Worm (Caenorhabditis elegans) whole organism, L4/young adult: ENCODE results near the gene H03G16.5.

Experiments
- W03F9.2 ChIP-seq: fragments of 150-350 bp; optimal IDR thresholded peaks from 2 replicates; lab custom pipeline; 2014; ENCODE audit warnings: missing biosample characterization, missing genetic modification characterization
- dao-5 ChIP-seq: sonication (generic microtip); optimal IDR thresholded peaks from 2 replicates; lab custom pipeline; 2016; ENCODE audit warnings: missing genotype, missing genetic modification characterization, moderate library complexity, missing compliant biosample characterization
- him-1 ChIP-seq: sonication (generic microtip); optimal IDR thresholded peaks from 2 replicates; lab custom pipeline; 2016; ENCODE audit warnings: missing genotype, missing genetic modification reagents, missing genetic modification characterization, missing compliant biosample characterization

H03G16.5 gene

ce11 chrX:15056737-15057136 lies at the start of gene H03G16.5:
TSS of gene H03G16.5 (minus strand) at chrX:15056837.
- TF ChIP-seq W03F9.2 (tag; lab: Kevin White, UChicago) (no peak), him-1 (tag; lab: Kevin White, UChicago) (no peak), dao-5 (no peak)

ce11 chrX:15104963-15105493 lies 48.4 kb upstream of the H03G16.5 start:
- TF ChIP-seq him-1 (tag; lab: Kevin White, UChicago) (no peak), W03F9.2 (tag; lab: Kevin White, UChicago) (no peak), dao-5 (no peak)

DNA sequence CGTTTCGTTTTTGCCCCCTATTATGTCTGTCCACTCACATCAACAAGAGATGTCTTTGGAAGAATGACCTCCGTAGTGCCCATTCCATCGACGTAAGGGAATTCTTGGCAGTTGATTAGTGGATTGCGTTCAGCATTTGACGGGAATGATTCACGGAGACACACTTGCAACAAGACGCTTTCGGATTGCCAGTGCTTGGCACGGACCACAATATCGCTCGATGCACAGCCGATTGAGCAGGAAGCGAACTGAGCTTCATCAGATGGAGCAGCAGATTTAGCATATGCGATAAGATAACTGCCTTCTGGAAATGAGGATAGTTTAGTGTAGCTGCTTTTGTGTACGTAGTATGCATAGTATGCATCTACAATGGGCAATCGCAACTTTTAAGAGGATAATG lies 46.8 kb upstream of the H03G16.5 start:
- no peak for TF ChIP-seq dao-5
- TF ChIP-seq W03F9.2 (tag; lab: Kevin White, UChicago) = no peak
- no peak for TF ChIP-seq him-1 (tag; lab: Kevin White, UChicago)

ce11 chrX:15100369-15100963 lies 43.8 kb upstream of the H03G16.5 start, which contains the start of gene dhhc-1:
TSS of gene dhhc-1 (minus strand) at chrX:15100419.
- TF ChIP-seq W03F9.2 (tag; lab: Kevin White, UChicago) (no peak), him-1 (tag; lab: Kevin White, UChicago) (no peak), dao-5 (no peak)

DNA sequence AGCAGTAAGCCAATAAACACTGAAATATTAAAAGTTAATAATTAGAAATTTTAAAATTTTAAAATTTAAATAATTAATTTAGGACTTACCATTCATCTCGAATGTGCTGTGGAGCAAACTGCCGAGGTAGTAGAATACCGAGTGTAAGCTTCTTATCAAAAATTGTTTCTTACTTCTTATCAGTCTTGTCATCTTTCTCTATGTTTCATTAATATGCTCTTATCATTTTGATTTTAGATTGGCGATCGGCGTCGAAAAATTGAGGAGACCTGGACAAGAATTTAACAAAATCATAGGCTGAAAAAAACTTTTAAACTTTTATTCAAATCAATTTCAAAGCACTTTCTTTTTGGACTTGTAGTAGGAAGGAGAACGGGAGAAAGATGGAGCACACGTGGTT lies 41.1 kb upstream of the H03G16.5 start, which contains the start of gene F09B12.3:
Gene F09B12.3, minus strand, starts transcription at position 192 of the 400 bp plus-strand sequence.
- TF ChIP-seq him-1 (tag; lab: Kevin White, UChicago) = no peak
- TF ChIP-seq dao-5 = no peak
- TF ChIP-seq W03F9.2 (tag; lab: Kevin White, UChicago) = no peak

DNA sequence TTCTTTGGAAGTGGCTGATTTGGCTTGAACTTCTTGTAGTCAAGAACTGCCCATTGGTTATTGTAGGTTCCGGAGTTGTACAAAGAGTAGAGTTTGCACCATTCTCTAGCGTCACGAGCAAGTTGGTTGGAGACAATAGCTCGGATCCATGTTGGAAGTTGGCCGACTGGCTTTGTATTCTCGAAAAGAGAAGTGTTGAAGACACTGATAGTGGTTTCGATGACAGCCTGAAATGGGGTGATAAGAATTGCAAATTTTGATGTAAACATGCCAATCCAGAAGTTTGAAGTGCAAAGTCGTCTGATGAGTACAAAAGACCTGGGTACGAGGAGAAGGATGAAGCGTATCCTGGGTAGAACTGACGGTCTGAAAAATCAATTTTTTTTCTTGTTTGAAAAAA lies 39.6 kb upstream of the H03G16.5 start:
- TF ChIP-seq dao-5 = no peak
- no peak for TF ChIP-seq him-1 (tag; lab: Kevin White, UChicago)
- TF ChIP-seq W03F9.2 (tag; lab: Kevin White, UChicago) = no peak

DNA sequence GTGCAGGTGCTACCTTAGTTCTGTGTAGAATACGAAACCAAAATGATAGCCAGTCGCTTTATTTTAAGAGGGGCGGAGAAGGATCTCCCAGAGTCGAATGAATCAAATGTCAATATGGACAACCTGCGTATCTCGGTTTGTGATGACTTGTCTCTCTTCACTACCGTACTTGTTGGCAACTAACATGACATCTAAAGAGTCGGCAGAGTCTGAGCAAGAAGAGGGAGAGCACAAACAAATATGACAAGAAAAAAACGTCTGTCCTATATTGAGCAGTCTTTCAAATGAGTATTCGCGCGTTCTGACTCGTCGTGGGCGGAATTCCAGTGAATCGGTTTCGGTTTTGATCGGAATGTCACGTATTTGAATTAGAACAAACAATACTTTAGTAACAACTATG lies 38.3 kb upstream of the H03G16.5 start, which contains the start of gene F09B12.7:
Gene F09B12.7, minus strand, starts transcription at position 101 of the 400 bp plus-strand sequence.
- TF ChIP-seq him-1 (tag; lab: Kevin White, UChicago) (no peak), dao-5 (no peak)

ce11 chrX:15092775-15093386 lies 36.2 kb upstream of the H03G16.5 start:
- TF ChIP-seq him-1 (tag; lab: Kevin White, UChicago) (no peak), W03F9.2 (tag; lab: Kevin White, UChicago) (no peak), dao-5 (no peak)

- TF ChIP-seq him-1 (tag; lab: Kevin White, UChicago) = no peak
- TF ChIP-seq dao-5 = no peak
- no peak for TF ChIP-seq W03F9.2 (tag; lab: Kevin White, UChicago)
These were observed 32.5 kb upstream of the H03G16.5 start, which contains the start of gene flr-4 for ce11 chrX:15089123-15089522. TSS of gene flr-4 (plus strand) at chrX:15089397.

ce11 chrX:15087752-15088151 lies 31.1 kb upstream of the H03G16.5 start:
- TF ChIP-seq dao-5 (no peak), him-1 (tag; lab: Kevin White, UChicago) (no peak), W03F9.2 (tag; lab: Kevin White, UChicago) (no peak)

- no peak for TF ChIP-seq dao-5
- TF ChIP-seq W03F9.2 (tag; lab: Kevin White, UChicago) = no peak
- no peak for TF ChIP-seq him-1 (tag; lab: Kevin White, UChicago)
These were observed 27.8 kb upstream of the H03G16.5 start, which contains the start of gene F09B12.5 for ce11 chrX:15084395-15084794. TSS of gene F09B12.5 (plus strand) at chrX:15084695.

- no peak for TF ChIP-seq dao-5
- no peak for TF ChIP-seq him-1 (tag; lab: Kevin White, UChicago)
- TF ChIP-seq W03F9.2 (tag; lab: Kevin White, UChicago) = no peak
These were observed 27.2 kb upstream of the H03G16.5 start, which contains the start of gene H40L08.1 for ce11 chrX:15083795-15084194. TSS of gene H40L08.1 (minus strand) at chrX:15084086.

- TF ChIP-seq dao-5 (no peak), him-1 (tag; lab: Kevin White, UChicago) (no peak), W03F9.2 (tag; lab: Kevin White, UChicago) (no peak)
These were observed 24.8 kb upstream of the H03G16.5 start for ce11 chrX:15081486-15081885.

DNA sequence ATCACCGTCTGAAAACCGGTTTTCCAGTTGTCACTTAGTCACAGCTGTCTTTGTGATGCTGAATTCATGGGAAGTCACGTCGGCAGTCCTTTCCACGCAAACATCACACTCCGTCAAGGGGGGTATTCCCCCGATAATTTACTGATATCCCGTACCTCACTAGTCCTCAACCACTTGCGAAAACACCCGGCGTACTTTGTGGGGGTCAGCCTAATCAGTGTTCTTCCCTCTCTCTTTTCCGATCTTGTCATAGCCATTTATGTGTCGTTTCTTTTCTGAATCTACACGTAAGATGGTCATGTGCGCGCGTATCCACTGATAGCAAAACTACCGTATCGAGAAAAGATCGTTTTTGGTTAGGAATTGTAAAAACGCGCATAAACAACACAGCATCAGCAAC lies 22.8 kb upstream of the H03G16.5 start:
- TF ChIP-seq him-1 (tag; lab: Kevin White, UChicago) (no peak), dao-5 (no peak), W03F9.2 (tag; lab: Kevin White, UChicago) (no peak)
